Worm (Caenorhabditis elegans) whole organism, early embryonic: ENCODE data around the gene C50H2.7.

Experiments used
- B0310.2 ChIP-seq: sonication (generic microtip); optimal IDR thresholded peaks from 2 replicates; lab custom pipeline; 2016; ENCODE audit warnings: mild to moderate bottlenecking, missing genetic modification characterization, missing compliant biosample characterization
- F13C5.2 ChIP-seq: sonication (generic microtip); optimal IDR thresholded peaks from 2 replicates; lab custom pipeline; 2017; ENCODE audit warnings: mild to moderate bottlenecking, missing genetic modification characterization, inconsistent platforms, missing compliant biosample characterization
- aly-1 ChIP-seq: sonication (generic microtip); optimal IDR thresholded peaks from 2 replicates; lab custom pipeline; 2016; ENCODE audit warnings: missing genetic modification characterization, missing compliant biosample characterization
- ama-1 ChIP-seq: fragments of 150-350 bp; optimal IDR thresholded peaks from 2 replicates; lab custom pipeline; 2014
- ceh-13 ChIP-seq: fragments of 200-800 bp; sonication (Bioruptor generic); optimal IDR thresholded peaks from 2 replicates; lab custom pipeline; 2018; ENCODE audit warnings: mild to moderate bottlenecking, missing genetic modification characterization, missing compliant biosample characterization
- ets-7 ChIP-seq: sonication (generic microtip); optimal IDR thresholded peaks from 2 replicates; lab custom pipeline; 2016; ENCODE audit warnings: missing genotype, missing genetic modification characterization, missing compliant biosample characterization
- flt-1 ChIP-seq: fragments of 200-800 bp; sonication (Bioruptor generic); IDR thresholded peaks from 2 replicates; pipeline ENCODE4 v1.3.6; 2022; ENCODE audit warnings: missing genetic modification characterization, missing compliant biosample characterization
- hnd-1 ChIP-seq: sonication (generic microtip); optimal IDR thresholded peaks from 2 replicates; lab custom pipeline; 2016; ENCODE audit warnings: missing genetic modification characterization, missing compliant biosample characterization
- pes-1 ChIP-seq: fragments of 200-800 bp; sonication (Bioruptor generic); IDR thresholded peaks from 2 replicates; pipeline ENCODE4 v1.3.6; 2022; ENCODE audit warnings: missing genetic modification reagents, missing genetic modification characterization, missing compliant biosample characterization
- scrt-1 ChIP-seq: fragments of 200-800 bp; sonication (Bioruptor generic); IDR thresholded peaks from 2 replicates; pipeline ENCODE4 v1.3.6; 2022; ENCODE audit warnings: missing genetic modification characterization, missing compliant biosample characterization
- sea-1 ChIP-seq: fragments of 200-800 bp; sonication (Bioruptor generic); conservative IDR thresholded peaks from 2 replicates; pipeline ENCODE4 v1.3.6; 2022; ENCODE audit warnings: missing genetic modification characterization, missing compliant biosample characterization
- tbx-37 ChIP-seq: fragments of 200-800 bp; sonication (Bioruptor generic); conservative IDR thresholded peaks from 2 replicates; pipeline ENCODE4 v1.3.6; 2022; ENCODE audit warnings: missing genetic modification reagents, missing genetic modification characterization, missing compliant biosample characterization
- tra-4 ChIP-seq: sonication (generic microtip); optimal IDR thresholded peaks from 2 replicates; lab custom pipeline; 2017; ENCODE audit warnings: missing genetic modification characterization, missing compliant biosample characterization

ce11 chrV:9926240-9926639, 3.7 kb downstream of the C50H2.7 start, which contains the start of gene C50H2.13:
- TF ChIP-seq ama-1 (lab: Kevin White, UChicago): no peak
- no peak for TF ChIP-seq ets-7 (tag; lab: Kevin White, UChicago)
- TF ChIP-seq flt-1 (GFP tag; lab: Robert Waterston, UW): no peak
- TF ChIP-seq F13C5.2 (tag; lab: Kevin White, UChicago): no peak
- TF ChIP-seq tbx-37 (GFP tag; lab: Robert Waterston, UW): no peak
- TF ChIP-seq hnd-1 (tag; lab: Kevin White, UChicago): no peak
- TF ChIP-seq pes-1 (GFP tag; lab: Robert Waterston, UW): no peak
- TF ChIP-seq scrt-1 (GFP tag; lab: Robert Waterston, UW): no peak
- TF ChIP-seq ceh-13: no peak
- no peak for TF ChIP-seq tra-4
- no peak for TF ChIP-seq sea-1 (GFP tag; lab: Robert Waterston, UW)
- TF ChIP-seq B0310.2 (tag; lab: Kevin White, UChicago): no peak
- no peak for TF ChIP-seq aly-1 (tag; lab: Kevin White, UChicago)
